Worm (Caenorhabditis elegans): Measurements from ENCODE around the gene F26F12.4.

DNA sequence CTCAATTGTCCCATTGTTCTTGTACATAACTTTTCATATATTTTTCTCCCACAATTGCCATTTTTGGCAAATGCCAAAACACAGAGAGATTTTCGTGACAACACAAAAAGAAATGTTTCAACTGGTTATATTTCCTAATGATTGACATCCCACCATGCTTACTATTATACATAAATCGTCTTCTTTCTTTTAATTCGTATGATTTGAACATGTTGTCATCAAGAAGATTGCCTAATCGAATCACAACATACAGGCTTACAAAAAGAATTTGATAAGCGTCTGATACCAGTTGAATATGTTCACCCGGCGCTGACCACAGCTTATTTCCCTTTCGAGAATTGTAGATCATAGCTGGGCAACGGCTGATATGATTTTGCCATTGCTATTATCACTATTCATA, 25.9 kb upstream of the F26F12.4 start, which contains the start of gene grd-9:
- TF ChIP-seq him-1 (tag; optimal IDR thresholded peaks at IDR 0.05) (no peak), dao-5 (tag; optimal IDR thresholded peaks at IDR 0.05) (no peak), W03F9.2 (tag; optimal IDR thresholded peaks at IDR 0.05) (no peak)

All from whole organism, L4/young adult.